Worm (Caenorhabditis elegans): ENCODE data around the gene C17H12.6.
"Not testable (repeated sequence)": the region's sequence is repeated elsewhere in the genome, so short reads cannot be mapped to it uniquely, and the experiment has no call there.

- TF ChIP-seq elt-3, nhr-2, snpc-4 (tag; optimal IDR thresholded peaks at IDR 0.05): not testable (repeated sequence)
Measured at ce11 chrIV:6827477-6827876, 5.2 kb upstream of the C17H12.6 start, which contains the start of gene H20E11.2.

Data from whole organism, mixed stage, embryonic.